Worm (Caenorhabditis elegans) whole organism, L4 larva: Measurements from ENCODE around the gene nucl-1.

Experiments used
- F37D6.2 ChIP-seq: sonication (generic microtip); optimal IDR thresholded peaks from 2 replicates; lab custom pipeline; 2016; ENCODE audit warnings: mild to moderate bottlenecking, missing genetic modification characterization, missing compliant biosample characterization
- T20F7.1 ChIP-seq: fragments of 200-800 bp; sonication (Bioruptor generic); optimal IDR thresholded peaks from 2 replicates; lab custom pipeline; 2018; ENCODE audit warnings: mild to moderate bottlenecking, missing genetic modification characterization, missing compliant biosample characterization
- Y5F2A.4 ChIP-seq: fragments of 200-800 bp; sonication (Bioruptor generic); optimal IDR thresholded peaks from 2 replicates; lab custom pipeline; 2018; ENCODE audit warnings: mild to moderate bottlenecking, missing genetic modification characterization, missing compliant biosample characterization
- Y75B8A.6 ChIP-seq: fragments of 200-800 bp; sonication (Bioruptor generic); IDR thresholded peaks from 2 replicates; pipeline ENCODE4 v1.3.6; 2022; ENCODE audit warnings: missing genetic modification reagents, missing genetic modification characterization, missing compliant biosample characterization
- aha-1 ChIP-seq: fragments of 150-350 bp; peaks from one replicate; lab custom pipeline; 2014; ENCODE audit warnings: missing biosample characterization, missing genetic modification characterization
- arid-1 ChIP-seq: fragments of 200-800 bp; sonication (Bioruptor generic); conservative IDR thresholded peaks from 2 replicates; pipeline ENCODE4 v1.3.6; 2022; ENCODE audit warnings: missing genetic modification reagents, missing genetic modification characterization, missing compliant biosample characterization
- ceh-44 ChIP-seq: fragments of 200-800 bp; sonication (Bioruptor generic); IDR thresholded peaks from 2 replicates; pipeline ENCODE4 v1.3.6; 2022; ENCODE audit warnings: missing genetic modification reagents, missing genetic modification characterization, missing compliant biosample characterization
- cey-2 ChIP-seq: sonication (generic microtip); optimal IDR thresholded peaks from 3 replicates; lab custom pipeline; 2017; ENCODE audit warnings: missing genetic modification characterization, mild to moderate bottlenecking, missing compliant biosample characterization, antibody characterized with exemption, borderline replicate concordance; ENCODE audit not compliant: insufficient read depth
- daf-12 ChIP-seq: fragments of 150-350 bp; optimal IDR thresholded peaks from 2 replicates; lab custom pipeline; 2014; ENCODE audit warnings: missing biosample characterization, missing genetic modification reagents, missing genetic modification characterization
- daf-19 ChIP-seq: fragments of 200-800 bp; sonication (Bioruptor generic); conservative IDR thresholded peaks from 2 replicates; pipeline ENCODE4 v1.3.6; 2022; ENCODE audit warnings: missing genetic modification characterization, missing compliant biosample characterization
- dmd-6 ChIP-seq: fragments of 200-800 bp; sonication (Bioruptor generic); IDR thresholded peaks from 2 replicates; pipeline ENCODE4 v1.3.6; 2022; ENCODE audit warnings: missing genetic modification reagents, missing genetic modification characterization, missing compliant biosample characterization
- dmd-8 ChIP-seq: fragments of 200-800 bp; sonication (Bioruptor generic); IDR thresholded peaks from 2 replicates; pipeline ENCODE4 v1.3.6; 2022; ENCODE audit warnings: missing genetic modification characterization, missing compliant biosample characterization
- dmd-9 ChIP-seq: fragments of 200-800 bp; sonication (Bioruptor generic); IDR thresholded peaks from 2 replicates; pipeline ENCODE4 v1.3.6; 2022; ENCODE audit warnings: missing genetic modification reagents, missing genetic modification characterization, missing compliant biosample characterization
- dpl-1 ChIP-seq: fragments of 150-350 bp; optimal IDR thresholded peaks from 2 replicates; lab custom pipeline; 2014; ENCODE audit warnings: missing biosample characterization, missing genetic modification reagents, missing genetic modification characterization
- egl-27 ChIP-seq: sonication (generic microtip); optimal IDR thresholded peaks from 3 replicates; lab custom pipeline; 2017; ENCODE audit warnings: missing biosample characterization, missing genetic modification reagents, missing genetic modification characterization
- gei-8 ChIP-seq: fragments of 200-800 bp; sonication (Bioruptor generic); optimal IDR thresholded peaks from 2 replicates; lab custom pipeline; 2018; ENCODE audit warnings: mild to moderate bottlenecking, missing genetic modification characterization, missing compliant biosample characterization
- hif-1 ChIP-seq, 2 experiments: sonication (generic microtip); optimal IDR thresholded peaks; 2 replicates each; lab custom pipeline; 2016 to 2017; ENCODE audit warnings: missing compliant biosample characterization in 2 of 2, missing genetic modification characterization in 2 of 2, missing genetic modification reagents in 2 of 2, missing genotype in 2 of 2, mild to moderate bottlenecking in 1 of 2
- lin-1 ChIP-seq: fragments of 200-800 bp; sonication (Bioruptor generic); IDR thresholded peaks from 2 replicates; pipeline ENCODE4 v1.3.6; 2022; ENCODE audit warnings: missing genetic modification reagents, missing genetic modification characterization, missing compliant biosample characterization
- lin-15B ChIP-seq: fragments of 150-350 bp; sonication (generic microtip); optimal IDR thresholded peaks from 3 replicates; lab custom pipeline; 2014; ENCODE audit warnings: missing biosample characterization, missing genetic modification characterization
- lin-38 ChIP-seq: fragments of 200-800 bp; sonication (Bioruptor generic); IDR thresholded peaks from 2 replicates; pipeline ENCODE4 v1.3.6; 2022; ENCODE audit warnings: missing genetic modification reagents, missing genetic modification characterization, missing compliant biosample characterization
- madf-9 ChIP-seq: fragments of 200-800 bp; sonication (Bioruptor generic); conservative IDR thresholded peaks from 2 replicates; pipeline ENCODE4 v1.3.6; 2022; ENCODE audit warnings: missing genetic modification reagents, missing genetic modification characterization, missing compliant biosample characterization
- mxl-2 ChIP-seq: fragments of 200-800 bp; sonication (Bioruptor generic); conservative IDR thresholded peaks from 2 replicates; pipeline ENCODE4 v1.3.6; 2022; ENCODE audit warnings: missing genetic modification reagents, missing genetic modification characterization, missing compliant biosample characterization
- mxl-3 ChIP-seq: fragments of 200-800 bp; sonication (Bioruptor generic); optimal IDR thresholded peaks from 2 replicates; lab custom pipeline; 2018; ENCODE audit warnings: mild to moderate bottlenecking, missing genetic modification characterization, missing compliant biosample characterization
- nhr-111 ChIP-seq: fragments of 200-800 bp; sonication (Bioruptor generic); optimal IDR thresholded peaks from 2 replicates; lab custom pipeline; 2018; ENCODE audit warnings: mild to moderate bottlenecking, missing genetic modification characterization, missing compliant biosample characterization
- nhr-237 ChIP-seq: sonication (generic microtip); optimal IDR thresholded peaks from 2 replicates; lab custom pipeline; 2017; ENCODE audit warnings: missing biosample characterization, missing genetic modification characterization
- nhr-28 ChIP-seq: fragments of 150-350 bp; optimal IDR thresholded peaks from 2 replicates; lab custom pipeline; 2014; ENCODE audit warnings: missing biosample characterization, missing genetic modification characterization
- nhr-41 ChIP-seq: fragments of 200-800 bp; sonication (Bioruptor generic); IDR thresholded peaks from 2 replicates; pipeline ENCODE4 v1.3.6; 2022; ENCODE audit warnings: missing genetic modification reagents, missing genetic modification characterization, missing compliant biosample characterization
- nhr-48 ChIP-seq: sonication (generic microtip); optimal IDR thresholded peaks from 2 replicates; lab custom pipeline; 2016; ENCODE audit warnings: mild to moderate bottlenecking, missing genetic modification characterization, missing compliant biosample characterization
- pha-4 ChIP-seq, 2 experiments: fragments of 150-350 bp in 1 of 2; fragments of 200-800 bp in 1 of 2; sonication (Bioruptor generic) in 1 of 2; IDR thresholded peaks in 1 of 2; optimal IDR thresholded peaks in 1 of 2; 2 replicates each; pipeline versions ENCODE4 v1.3.6 to Lab custom; 2014 to 2022; ENCODE audit warnings: missing genetic modification characterization in 2 of 2, missing genetic modification reagents in 2 of 2, missing biosample characterization in 1 of 2, missing compliant biosample characterization in 1 of 2
- rbr-2 ChIP-seq: sonication (generic microtip); optimal IDR thresholded peaks from 2 replicates; lab custom pipeline; 2016; ENCODE audit warnings: missing genotype, missing genetic modification characterization, missing compliant biosample characterization
- set-16 ChIP-seq: fragments of 200-800 bp; sonication (Bioruptor generic); IDR thresholded peaks from 2 replicates; pipeline ENCODE4 v1.3.6; 2022; ENCODE audit warnings: missing genetic modification reagents, missing genetic modification characterization, missing compliant biosample characterization
- snpc-1.2 ChIP-seq: fragments of 200-800 bp; sonication (Bioruptor generic); IDR thresholded peaks from 2 replicates; pipeline ENCODE4 v1.3.6; 2022; ENCODE audit warnings: missing genetic modification reagents, missing genetic modification characterization, missing compliant biosample characterization
- tag-97 ChIP-seq: fragments of 200-800 bp; sonication (Bioruptor generic); IDR thresholded peaks from 2 replicates; pipeline ENCODE4 v1.3.6; 2022; ENCODE audit warnings: missing genetic modification characterization, missing compliant biosample characterization
- tra-1 ChIP-seq: fragments of 200-800 bp; sonication (Bioruptor generic); IDR thresholded peaks from 2 replicates; pipeline ENCODE4 v1.3.6; 2022; ENCODE audit warnings: missing genetic modification reagents, missing genetic modification characterization, missing compliant biosample characterization
- unc-62 ChIP-seq, 3 experiments: fragments of 150-350 bp in 1 of 3; sonication (generic microtip); optimal IDR thresholded peaks in 2 of 3; peaks in 1 of 3; 1 replicate in 1 of 3; 2 replicates in 2 of 3; lab custom pipeline; 2014 to 2017; ENCODE audit warnings: missing biosample characterization in 3 of 3, missing genetic modification characterization in 3 of 3, missing genetic modification reagents in 3 of 3, missing genotype in 1 of 3
- zfp-2 ChIP-seq: sonication (generic microtip); optimal IDR thresholded peaks from 2 replicates; lab custom pipeline; 2016; ENCODE audit warnings: mild to moderate bottlenecking, missing genetic modification characterization, missing compliant biosample characterization
- zfp-3 ChIP-seq: fragments of 200-800 bp; sonication (Bioruptor generic); conservative IDR thresholded peaks from 2 replicates; pipeline ENCODE4 v1.3.6; 2022; ENCODE audit warnings: missing genetic modification reagents, missing genetic modification characterization, missing compliant biosample characterization
- zip-11 ChIP-seq: fragments of 200-800 bp; sonication (Bioruptor generic); IDR thresholded peaks from 2 replicates; pipeline ENCODE4 v1.3.6; 2022; ENCODE audit warnings: missing genetic modification characterization, missing compliant biosample characterization

The nucl-1 gene

ce11 chrIV:8273334-8273733 lies 16.0 kb downstream of the nucl-1 start:
- peak in 1 of 2 experiments; percentile 88 for TF ChIP-seq unc-62 (GFP tag; optimal IDR thresholded peaks at IDR 0.05 in 1 of 2; lab: Kevin White, UChicago)
- no peak for TF ChIP-seq unc-62 (tag; optimal IDR thresholded peaks at IDR 0.05; lab: Kevin White, UChicago)
- TF ChIP-seq nhr-28 (tag; lab: Kevin White, UChicago): peak; percentile 49
- TF ChIP-seq dmd-9 (GFP tag; lab: Robert Waterston, UW): no peak

- TF ChIP-seq cey-2 (tag; lab: Kevin White, UChicago) (no peak), unc-62 (GFP tag; optimal IDR thresholded peaks at IDR 0.05 in 1 of 2; lab: Kevin White, UChicago) (no peak), unc-62 (tag; optimal IDR thresholded peaks at IDR 0.05; lab: Kevin White, UChicago) (no peak), tag-97 (GFP tag; lab: Robert Waterston, UW) (no peak), egl-27 (no peak), nhr-48 (tag; lab: Kevin White, UChicago) (no peak), rbr-2 (tag; lab: Kevin White, UChicago) (no peak), T20F7.1 (GFP tag; lab: Kevin White, UChicago) (no peak), F37D6.2 (tag; lab: Kevin White, UChicago) (no peak), nhr-111 (no peak), lin-15B (tag; lab: Kevin White, UChicago) (no peak), dpl-1 (no peak), nhr-237 (tag; lab: Kevin White, UChicago) (no peak), aha-1 (tag; lab: Kevin White, UChicago) (no peak), lin-1 (GFP tag; lab: Robert Waterston, UW) (no peak), zfp-2 (tag; lab: Kevin White, UChicago) (no peak), gei-8 (GFP tag; lab: Kevin White, UChicago) (no peak), zip-11 (GFP tag; lab: Robert Waterston, UW) (no peak), dmd-8 (GFP tag; lab: Robert Waterston, UW) (no peak)
- TF ChIP-seq, all 104 proteins: peak for 0
Observed at ce11 chrIV:8268024-8268423, 21.3 kb downstream of the nucl-1 start, which contains the start of the genes K07H8.5 and K07H8.8. TSS of gene K07H8.5 (plus strand) at chrIV:8268324. TSS of gene K07H8.8 (minus strand) at chrIV:8268412.

DNA sequence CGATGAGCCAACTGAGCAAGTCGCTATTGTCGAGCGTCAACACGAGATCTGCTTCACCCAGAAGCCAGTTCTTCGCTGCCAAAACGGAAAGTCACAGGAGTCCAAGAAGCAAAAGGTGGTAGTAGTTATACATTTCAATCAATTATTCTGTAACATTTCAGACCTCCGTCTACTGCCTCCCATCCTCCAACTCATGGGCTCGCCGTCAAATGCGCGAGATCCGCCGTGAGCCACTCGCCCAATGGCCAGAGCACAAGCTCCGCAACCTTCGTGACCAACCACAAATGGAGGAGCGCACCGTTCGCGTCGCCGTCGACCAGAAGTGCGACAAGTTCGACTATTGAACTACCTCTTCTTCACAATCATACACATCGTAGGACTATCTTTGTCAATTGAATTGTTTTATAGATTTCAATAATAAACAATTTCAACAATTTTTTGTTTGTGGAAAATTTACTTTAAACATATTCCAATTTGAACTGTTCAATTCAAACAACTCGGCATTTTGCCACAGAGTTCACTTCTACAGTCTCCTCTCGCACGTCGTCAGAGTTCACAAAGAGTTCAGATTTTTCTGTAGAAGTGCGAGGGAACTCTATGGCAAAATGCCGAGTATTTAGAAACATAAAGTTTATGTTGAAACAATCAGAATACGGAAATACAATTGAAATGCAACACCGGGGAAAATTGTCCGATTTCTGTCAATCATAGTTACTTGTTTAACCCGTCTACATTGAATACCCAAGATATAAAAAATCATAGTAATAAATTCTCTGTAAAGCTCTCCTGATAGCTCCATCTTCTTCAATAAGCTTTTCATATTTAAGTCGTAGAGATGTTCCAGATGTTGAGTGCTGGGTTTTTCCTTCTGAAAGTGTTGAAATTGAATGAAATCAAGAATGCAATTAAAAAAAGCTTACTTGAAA lies 23.0 kb downstream of the nucl-1 start:
- TF ChIP-seq dmd-6 (peak; percentile 50), tra-1 (GFP tag; lab: Robert Waterston, UW) (0 out of 2 replicates have a peak, but pooled peaks have one; percentile 19), aha-1 (tag; lab: Kevin White, UChicago) (peak; percentile 68), Y75B8A.6 (GFP tag; lab: Robert Waterston, UW) (peak; percentile 15; the same call in 1 of the 2 replicates), ceh-44 (no peak), dmd-8 (GFP tag; lab: Robert Waterston, UW) (peak; percentile 68; the same call in 1 of the 2 replicates), daf-19 (GFP tag; lab: Robert Waterston, UW) (no peak), T20F7.1 (GFP tag; lab: Kevin White, UChicago) (peak; percentile 43), nhr-41 (GFP tag; lab: Robert Waterston, UW) (no peak), pha-4 (GFP tag; IDR thresholded peaks at IDR 0.05; lab: Robert Waterston, UW) (peak; percentile 16; the same call in 1 of the 2 replicates), pha-4 (tag; optimal IDR thresholded peaks at IDR 0.05; lab: Kevin White, UChicago) (no peak), mxl-3 (peak; percentile 14), mxl-2 (GFP tag; lab: Robert Waterston, UW) (0 out of 2 replicates have a peak, but pooled peaks have one; percentile 12), set-16 (GFP tag; lab: Robert Waterston, UW) (peak; percentile 84), arid-1 (0 out of 2 replicates have a peak, but pooled peaks have one; percentile 25), Y5F2A.4 (GFP tag; lab: Kevin White, UChicago) (peak; percentile 12), lin-38 (GFP tag; lab: Robert Waterston, UW) (peak; percentile 43; the same call in 1 of the 2 replicates), hif-1 (tag; optimal IDR thresholded peaks at IDR 0.05; lab: Kevin White, UChicago) (no peak), nhr-48 (tag; lab: Kevin White, UChicago) (peak; percentile 34), madf-9 (GFP tag; lab: Robert Waterston, UW) (0 out of 2 replicates have a peak, but pooled peaks have one; percentile 30), daf-12 (tag; lab: Kevin White, UChicago) (no peak), snpc-1.2 (0 out of 2 replicates have a peak, but pooled peaks have one; percentile 12), zfp-3 (GFP tag; lab: Robert Waterston, UW) (peak; percentile 93)
